Worm (Caenorhabditis elegans) whole organism, early embryonic: ENCODE data around the gene nhr-111.

Experiments
- B0310.2 ChIP-seq: sonication (generic microtip); optimal IDR thresholded peaks from 2 replicates; lab custom pipeline; 2016; ENCODE audit warnings: mild to moderate bottlenecking, missing genetic modification characterization, missing compliant biosample characterization
- F13C5.2 ChIP-seq: sonication (generic microtip); optimal IDR thresholded peaks from 2 replicates; lab custom pipeline; 2017; ENCODE audit warnings: mild to moderate bottlenecking, missing genetic modification characterization, inconsistent platforms, missing compliant biosample characterization
- aly-1 ChIP-seq: sonication (generic microtip); optimal IDR thresholded peaks from 2 replicates; lab custom pipeline; 2016; ENCODE audit warnings: missing genetic modification characterization, missing compliant biosample characterization
- ama-1 ChIP-seq: fragments of 150-350 bp; optimal IDR thresholded peaks from 2 replicates; lab custom pipeline; 2014
- ceh-13 ChIP-seq: fragments of 200-800 bp; sonication (Bioruptor generic); optimal IDR thresholded peaks from 2 replicates; lab custom pipeline; 2018; ENCODE audit warnings: mild to moderate bottlenecking, missing genetic modification characterization, missing compliant biosample characterization
- ceh-36 ChIP-seq: sonication (generic microtip); optimal IDR thresholded peaks from 2 replicates; lab custom pipeline; 2016; ENCODE audit warnings: missing genetic modification characterization, inconsistent platforms, missing compliant biosample characterization
- ets-7 ChIP-seq: sonication (generic microtip); optimal IDR thresholded peaks from 2 replicates; lab custom pipeline; 2016; ENCODE audit warnings: missing genotype, missing genetic modification characterization, missing compliant biosample characterization
- flt-1 ChIP-seq: fragments of 200-800 bp; sonication (Bioruptor generic); IDR thresholded peaks from 2 replicates; pipeline ENCODE4 v1.3.6; 2022; ENCODE audit warnings: missing genetic modification characterization, missing compliant biosample characterization
- hmbx-1 ChIP-seq: sonication (generic microtip); optimal IDR thresholded peaks from 2 replicates; lab custom pipeline; 2016; ENCODE audit warnings: mild to moderate bottlenecking, missing genetic modification characterization, missing compliant biosample characterization
- hmg-4 ChIP-seq: fragments of 200-800 bp; sonication (Bioruptor generic); optimal IDR thresholded peaks from 2 replicates; lab custom pipeline; 2018; ENCODE audit warnings: mild to moderate bottlenecking, missing genetic modification characterization, missing compliant biosample characterization
- hnd-1 ChIP-seq: sonication (generic microtip); optimal IDR thresholded peaks from 2 replicates; lab custom pipeline; 2016; ENCODE audit warnings: missing genetic modification characterization, missing compliant biosample characterization
- pes-1 ChIP-seq: fragments of 200-800 bp; sonication (Bioruptor generic); IDR thresholded peaks from 2 replicates; pipeline ENCODE4 v1.3.6; 2022; ENCODE audit warnings: missing genetic modification reagents, missing genetic modification characterization, missing compliant biosample characterization
- scrt-1 ChIP-seq: fragments of 200-800 bp; sonication (Bioruptor generic); IDR thresholded peaks from 2 replicates; pipeline ENCODE4 v1.3.6; 2022; ENCODE audit warnings: missing genetic modification characterization, missing compliant biosample characterization
- sea-1 ChIP-seq: fragments of 200-800 bp; sonication (Bioruptor generic); conservative IDR thresholded peaks from 2 replicates; pipeline ENCODE4 v1.3.6; 2022; ENCODE audit warnings: missing genetic modification characterization, missing compliant biosample characterization
- tbx-11 ChIP-seq: fragments of 200-800 bp; sonication (Bioruptor generic); IDR thresholded peaks from 2 replicates; pipeline ENCODE4 v1.3.6; 2022; ENCODE audit warnings: missing genetic modification characterization, missing compliant biosample characterization
- tbx-37 ChIP-seq: fragments of 200-800 bp; sonication (Bioruptor generic); conservative IDR thresholded peaks from 2 replicates; pipeline ENCODE4 v1.3.6; 2022; ENCODE audit warnings: missing genetic modification reagents, missing genetic modification characterization, missing compliant biosample characterization
- tra-4 ChIP-seq: sonication (generic microtip); optimal IDR thresholded peaks from 2 replicates; lab custom pipeline; 2017; ENCODE audit warnings: missing genetic modification characterization, missing compliant biosample characterization

The nhr-111 gene

DNA sequence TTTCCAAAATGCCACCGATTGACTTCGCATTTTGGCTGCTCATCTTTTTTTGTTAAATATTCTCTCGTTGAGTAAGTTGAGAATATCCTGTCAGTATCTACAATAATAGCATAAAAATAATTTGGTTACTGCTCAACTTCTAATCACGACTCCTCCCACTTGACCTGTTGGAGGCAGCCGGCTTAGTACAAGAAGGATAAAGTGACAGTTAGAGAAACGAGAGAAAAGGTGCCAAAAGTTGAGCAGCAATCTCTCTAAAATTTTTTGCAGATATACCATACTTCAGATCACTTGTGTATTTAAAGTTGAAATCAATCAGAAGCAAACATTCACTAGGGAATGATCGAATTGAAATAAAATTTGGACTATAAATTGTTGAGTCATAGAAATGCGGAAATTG lies at the start of gene nhr-111:
Gene nhr-111 (minus strand): TSS at position 101 of the 400 bp plus-strand sequence.
- TF ChIP-seq ceh-13, result no peak
- TF ChIP-seq pes-1, result no peak
- TF ChIP-seq hmbx-1 (tag; lab: Kevin White, UChicago), result no peak
- TF ChIP-seq scrt-1 (GFP tag; lab: Robert Waterston, UW), result no peak
- no peak for TF ChIP-seq tbx-11 (GFP tag; lab: Robert Waterston, UW)
- TF ChIP-seq tbx-37 (GFP tag; lab: Robert Waterston, UW), result no peak
- no peak for TF ChIP-seq hmg-4 (GFP tag; lab: Kevin White, UChicago)

DNA sequence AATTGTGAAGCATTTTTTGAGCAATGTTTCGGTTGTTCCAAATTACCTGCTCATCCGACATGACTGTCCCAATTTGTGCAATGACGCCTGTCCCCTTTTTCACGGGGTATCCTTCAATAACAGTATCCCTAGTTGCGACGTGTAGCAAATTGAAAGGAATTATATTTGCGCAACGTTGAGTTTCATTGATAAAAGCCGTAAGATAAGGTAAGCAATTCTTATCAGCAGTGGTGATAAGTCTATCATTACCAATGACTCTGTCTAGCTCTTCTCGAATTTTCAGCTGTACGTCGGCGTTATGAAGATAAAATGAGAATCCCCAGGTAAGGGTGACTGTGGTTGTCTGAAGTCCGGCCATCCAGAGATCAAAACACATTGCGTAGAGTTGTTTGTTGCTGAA lies 49.5 kb upstream of the nhr-111 start:
- TF ChIP-seq tra-4 (tag; lab: Kevin White, UChicago) (no peak), aly-1 (tag; lab: Kevin White, UChicago) (no peak), sea-1 (GFP tag; lab: Robert Waterston, UW) (no peak), ceh-13 (no peak), F13C5.2 (no peak), ama-1 (lab: Kevin White, UChicago) (no peak), ceh-36 (no peak), pes-1 (no peak), tbx-37 (GFP tag; lab: Robert Waterston, UW) (no peak), hnd-1 (no peak), B0310.2 (tag; lab: Kevin White, UChicago) (no peak), hmbx-1 (tag; lab: Kevin White, UChicago) (no peak), hmg-4 (GFP tag; lab: Kevin White, UChicago) (no peak), flt-1 (no peak), tbx-11 (GFP tag; lab: Robert Waterston, UW) (no peak)

DNA sequence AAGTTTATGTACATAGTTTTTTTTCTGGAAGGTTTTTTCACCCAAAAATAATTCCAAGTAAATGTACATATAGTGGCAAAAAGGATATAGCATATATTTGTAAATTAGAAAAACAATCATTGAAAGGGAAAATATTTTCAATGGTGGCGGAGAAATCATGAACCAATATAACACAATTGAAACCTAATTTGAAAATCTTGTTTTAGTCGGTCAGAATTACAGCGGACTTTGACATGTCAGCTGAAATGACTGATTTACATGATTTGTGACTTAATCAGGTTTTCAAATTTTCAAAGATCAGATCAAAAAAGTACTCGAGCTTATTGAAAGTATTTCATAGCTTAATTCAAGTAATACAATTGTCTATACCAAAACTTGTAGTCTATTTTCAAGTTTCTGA lies 47.1 kb upstream of the nhr-111 start, which contains the start of gene K05D4.9:
Gene K05D4.9 (minus strand): TSS at position 101 of the 400 bp plus-strand sequence.
- TF ChIP-seq flt-1, result no peak
- TF ChIP-seq hmbx-1 (tag; lab: Kevin White, UChicago), result no peak

DNA sequence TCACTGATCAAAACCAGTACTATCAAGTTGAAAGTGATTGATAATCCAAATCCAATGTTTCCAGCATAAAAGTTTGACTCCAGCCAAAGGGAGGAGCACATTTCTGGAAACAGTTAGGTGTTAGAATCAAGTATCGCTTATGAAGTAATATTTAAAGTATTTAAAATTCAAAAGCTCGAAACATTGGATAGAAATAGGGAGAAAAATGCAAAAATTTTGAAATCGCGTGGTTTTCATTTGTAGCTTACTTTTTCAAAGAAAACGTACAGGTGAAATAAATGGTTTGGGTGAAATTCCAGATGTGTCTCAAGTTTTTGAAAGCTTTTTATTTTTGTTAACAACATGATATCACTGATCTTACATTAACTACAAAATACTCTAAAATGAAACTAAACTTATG lies 44.4 kb upstream of the nhr-111 start, which contains the start of gene str-111:
Gene str-111 (minus strand): TSS at position 101 of the 400 bp plus-strand sequence.
- TF ChIP-seq hnd-1 (no peak), ets-7 (tag; lab: Kevin White, UChicago) (no peak), ceh-13 (no peak), hmbx-1 (tag; lab: Kevin White, UChicago) (no peak)

DNA sequence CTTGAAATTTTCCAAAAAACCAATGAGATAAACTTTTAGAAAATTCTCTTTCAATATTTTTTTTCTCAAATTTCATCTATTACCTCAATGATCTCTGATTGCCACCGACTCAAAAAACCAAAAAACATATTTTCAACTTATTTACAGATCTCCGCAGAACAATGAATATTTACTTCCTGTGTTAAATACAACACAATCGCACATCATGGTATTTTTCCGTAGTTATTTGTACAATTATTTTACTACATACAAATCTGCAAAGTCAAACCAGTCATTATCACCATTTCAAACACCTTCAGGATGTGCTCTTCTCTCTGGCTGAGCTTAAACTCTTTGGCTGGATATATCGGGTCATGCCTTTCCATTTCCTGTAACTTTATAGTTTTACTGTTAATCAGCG lies 41.3 kb upstream of the nhr-111 start, which contains the start of gene str-108:
Gene str-108 (plus strand): TSS at position 301 of the 400 bp plus-strand sequence.
- no peak for TF ChIP-seq pes-1
- no peak for TF ChIP-seq ama-1 (lab: Kevin White, UChicago)
- TF ChIP-seq flt-1, result no peak
- no peak for TF ChIP-seq scrt-1 (GFP tag; lab: Robert Waterston, UW)
- TF ChIP-seq ets-7 (tag; lab: Kevin White, UChicago), result no peak
- no peak for TF ChIP-seq F13C5.2
- TF ChIP-seq tra-4 (tag; lab: Kevin White, UChicago), result no peak
- TF ChIP-seq tbx-37 (GFP tag; lab: Robert Waterston, UW), result no peak
- no peak for TF ChIP-seq B0310.2 (tag; lab: Kevin White, UChicago)
- no peak for TF ChIP-seq tbx-11 (GFP tag; lab: Robert Waterston, UW)
- TF ChIP-seq hmbx-1 (tag; lab: Kevin White, UChicago), result no peak

DNA sequence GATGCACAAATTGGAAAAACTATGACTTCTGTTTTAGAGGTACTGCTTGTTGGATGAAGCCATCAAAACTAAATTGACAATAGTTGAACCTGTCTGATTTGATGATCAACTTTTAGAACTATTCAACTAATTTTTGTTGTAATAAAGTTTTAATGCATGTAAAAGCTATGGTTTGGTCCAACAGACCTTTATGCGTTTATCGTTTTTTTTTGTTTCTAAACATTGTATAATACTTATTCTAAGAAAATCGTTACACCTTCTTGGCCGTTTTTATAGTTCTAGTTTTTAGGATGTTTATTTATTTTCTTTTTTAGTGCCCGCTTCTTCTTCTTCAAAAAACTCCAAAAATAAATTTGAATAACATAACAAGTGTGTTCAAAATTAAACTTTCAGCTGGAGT lies 39.1 kb upstream of the nhr-111 start, which contains the start of gene F10A3.12:
Gene F10A3.12 (plus strand): TSS at position 301 of the 400 bp plus-strand sequence.
- TF ChIP-seq ama-1 (lab: Kevin White, UChicago) (no peak), tbx-11 (GFP tag; lab: Robert Waterston, UW) (no peak), hnd-1 (no peak), aly-1 (tag; lab: Kevin White, UChicago) (no peak), flt-1 (no peak), ceh-36 (no peak), ets-7 (tag; lab: Kevin White, UChicago) (no peak), ceh-13 (no peak), B0310.2 (tag; lab: Kevin White, UChicago) (no peak), sea-1 (GFP tag; lab: Robert Waterston, UW) (no peak)

DNA sequence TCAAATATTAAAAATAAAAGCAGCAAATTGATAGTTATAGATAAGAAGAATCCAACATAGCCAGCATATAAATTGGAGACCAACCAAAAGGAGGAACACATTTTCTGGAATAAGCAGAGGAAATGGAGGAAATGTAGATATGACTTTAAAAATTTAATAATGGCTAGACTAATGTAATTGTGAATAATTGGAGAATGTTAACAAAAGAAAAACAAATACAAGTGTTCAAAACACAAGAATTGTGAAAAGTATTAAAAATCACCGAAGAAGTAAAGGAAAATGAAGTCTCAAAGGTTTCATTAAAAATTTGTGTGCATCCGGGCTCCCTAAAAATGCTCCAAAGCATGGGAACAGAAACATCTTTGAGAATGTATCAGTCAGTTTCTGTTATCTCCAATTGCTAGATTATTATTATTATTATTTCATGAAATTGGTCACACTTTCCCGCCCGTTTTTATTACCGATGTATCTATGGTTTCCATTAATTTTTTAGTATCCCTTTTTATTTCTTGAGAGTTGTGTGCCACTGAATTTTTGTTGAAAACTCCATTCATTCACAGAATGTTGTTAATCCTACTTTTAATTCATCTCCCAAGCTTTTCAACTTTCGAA lies 37.6 kb upstream of the nhr-111 start, which contains the start of the genes str-109 and F10A3.11:
Gene str-109 (minus strand): TSS at position 101 of the 612 bp plus-strand sequence.
Gene F10A3.11 (plus strand): TSS at position 562 of the 612 bp plus-strand sequence.
- TF ChIP-seq hmbx-1 (tag; lab: Kevin White, UChicago) (no peak), aly-1 (tag; lab: Kevin White, UChicago) (no peak), scrt-1 (GFP tag; lab: Robert Waterston, UW) (no peak), hnd-1 (no peak), ets-7 (tag; lab: Kevin White, UChicago) (no peak)

DNA sequence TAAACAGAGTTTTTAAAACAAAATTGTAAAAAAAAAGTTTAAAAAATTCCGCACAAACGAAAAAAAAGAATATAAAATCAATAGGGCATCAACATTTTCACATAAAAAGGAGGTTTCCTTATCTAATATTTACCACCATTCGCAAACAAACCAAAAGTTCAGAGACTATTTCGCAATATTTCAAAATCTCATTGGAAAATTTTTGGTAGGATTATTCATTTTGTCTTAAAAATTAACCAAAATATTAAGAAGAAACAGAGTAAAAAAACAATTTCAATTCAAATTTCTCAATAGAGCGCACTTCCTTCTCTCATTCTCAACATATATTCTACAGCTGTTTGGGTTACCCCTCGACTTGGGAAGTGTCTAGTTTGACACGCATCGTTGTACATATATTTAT lies 35.4 kb upstream of the nhr-111 start:
- TF ChIP-seq aly-1 (tag; lab: Kevin White, UChicago) (no peak), pes-1 (no peak), F13C5.2 (no peak), tbx-37 (GFP tag; lab: Robert Waterston, UW) (no peak), hnd-1 (no peak), sea-1 (GFP tag; lab: Robert Waterston, UW) (no peak), tbx-11 (GFP tag; lab: Robert Waterston, UW) (no peak), hmbx-1 (tag; lab: Kevin White, UChicago) (no peak), ceh-36 (no peak), hmg-4 (GFP tag; lab: Kevin White, UChicago) (no peak), flt-1 (no peak), B0310.2 (tag; lab: Kevin White, UChicago) (no peak), ama-1 (lab: Kevin White, UChicago) (no peak), ets-7 (tag; lab: Kevin White, UChicago) (no peak), scrt-1 (GFP tag; lab: Robert Waterston, UW) (no peak), ceh-13 (no peak), tra-4 (tag; lab: Kevin White, UChicago) (no peak)
